Worm (Caenorhabditis elegans): Measurements from ENCODE around the gene C09E7.4.

C09E7.4 gene

DNA sequence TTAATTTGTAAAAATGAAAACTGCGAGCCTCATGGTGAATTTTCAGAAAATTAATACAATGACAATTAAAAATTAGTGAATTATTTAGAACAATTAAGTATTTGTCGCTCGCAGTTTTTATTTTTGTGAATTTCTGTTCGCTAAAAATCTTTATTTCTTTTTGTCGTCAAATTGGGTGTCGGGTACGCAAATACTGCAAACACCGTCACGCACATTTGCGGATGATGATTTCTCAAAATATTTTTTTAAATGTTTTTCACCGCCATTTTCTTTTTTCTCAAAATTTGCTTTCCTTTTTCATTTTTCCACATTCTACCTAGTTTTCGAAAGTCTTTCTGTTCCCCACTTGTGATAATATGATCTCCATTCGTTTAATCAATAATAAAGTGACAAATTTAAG, 47.9 kb downstream of the C09E7.4 start:
- TF ChIP-seq ceh-13 (GFP tag; optimal IDR thresholded peaks at IDR 0.05) = no peak
- TF ChIP-seq ama-1 (optimal IDR thresholded peaks at IDR 0.05) = no peak
- TF ChIP-seq B0310.2 (tag; optimal IDR thresholded peaks at IDR 0.05) = no peak
- no peak for TF ChIP-seq pes-1 (GFP tag; IDR thresholded peaks at IDR 0.05)
- TF ChIP-seq ets-7 (tag; optimal IDR thresholded peaks at IDR 0.05) = no peak
- no peak for TF ChIP-seq scrt-1 (GFP tag; IDR thresholded peaks at IDR 0.05)
- TF ChIP-seq hnd-1 (tag; optimal IDR thresholded peaks at IDR 0.05) = no peak
- TF ChIP-seq tra-4 (tag; optimal IDR thresholded peaks at IDR 0.05) = no peak
- TF ChIP-seq sea-1 (GFP tag; conservative IDR thresholded peaks at IDR 0.05) = no peak
- no peak for TF ChIP-seq hmg-4 (GFP tag; optimal IDR thresholded peaks at IDR 0.05)
- TF ChIP-seq tbx-11 (GFP tag; IDR thresholded peaks at IDR 0.05) = no peak
- no peak for TF ChIP-seq ceh-36 (tag; optimal IDR thresholded peaks at IDR 0.05)
- no peak for TF ChIP-seq F13C5.2 (tag; optimal IDR thresholded peaks at IDR 0.05)
